Fruit fly (Drosophila melanogaster): ENCODE results near the gene VhaPPA1-1.

VhaPPA1-1 gene

DNA sequence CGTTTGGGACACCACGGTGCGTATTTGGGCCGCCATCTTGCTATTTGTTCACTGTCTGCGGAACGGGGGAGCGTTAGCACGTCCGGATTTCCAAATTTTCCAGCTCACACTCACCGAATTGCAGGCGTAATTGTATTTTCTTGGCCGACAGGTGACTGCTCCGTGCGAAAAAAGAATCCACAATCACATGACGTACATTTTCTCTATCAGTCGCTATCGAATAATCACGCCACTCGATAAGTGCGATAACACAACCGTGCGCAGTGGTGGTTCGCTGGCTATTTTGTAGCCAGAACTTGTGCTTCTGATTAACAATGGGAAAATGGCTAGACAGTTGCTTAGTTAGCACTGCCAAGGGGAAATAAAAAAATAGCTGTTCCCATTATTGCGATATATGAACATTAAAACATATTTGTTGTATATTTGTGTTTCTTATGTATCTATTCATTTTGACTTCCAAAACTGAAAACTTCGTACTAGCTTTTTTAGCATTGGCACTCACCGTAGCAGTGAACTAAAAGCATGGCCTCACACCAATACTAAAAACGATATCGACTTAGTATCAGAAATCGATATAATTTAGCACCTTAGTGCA, at the start of gene VhaPPA1-1:
VhaPPA1-1 (minus strand) TSS at position 225 of the 595 bp plus-strand sequence.
- TF ChIP-seq lz (GFP tag; optimal IDR thresholded peaks at IDR 0.05) (peak; percentile 18), esn (GFP tag; optimal IDR thresholded peaks at IDR 0.05) (peak; percentile 8), Sox14 (GFP tag; optimal IDR thresholded peaks at IDR 0.05) (peak; percentile 59), CG3919 (GFP tag; optimal IDR thresholded peaks at IDR 0.05) (no peak), Eip78C (GFP tag) (peak; percentile 39), svp (GFP tag) (peak; percentile 68), CG15336 (GFP tag; IDR thresholded peaks at IDR 0.05) (0 out of 2 replicates have a peak, but pooled peaks have one; percentile 40), Eip75B (GFP tag; optimal IDR thresholded peaks at IDR 0.05) (peak; percentile 12), topi (GFP tag; optimal IDR thresholded peaks at IDR 0.05) (peak; percentile 19), Eip93F (GFP tag; optimal IDR thresholded peaks at IDR 0.05) (no peak), eg (GFP tag; IDR thresholded peaks at IDR 0.05) (no peak)

DNA sequence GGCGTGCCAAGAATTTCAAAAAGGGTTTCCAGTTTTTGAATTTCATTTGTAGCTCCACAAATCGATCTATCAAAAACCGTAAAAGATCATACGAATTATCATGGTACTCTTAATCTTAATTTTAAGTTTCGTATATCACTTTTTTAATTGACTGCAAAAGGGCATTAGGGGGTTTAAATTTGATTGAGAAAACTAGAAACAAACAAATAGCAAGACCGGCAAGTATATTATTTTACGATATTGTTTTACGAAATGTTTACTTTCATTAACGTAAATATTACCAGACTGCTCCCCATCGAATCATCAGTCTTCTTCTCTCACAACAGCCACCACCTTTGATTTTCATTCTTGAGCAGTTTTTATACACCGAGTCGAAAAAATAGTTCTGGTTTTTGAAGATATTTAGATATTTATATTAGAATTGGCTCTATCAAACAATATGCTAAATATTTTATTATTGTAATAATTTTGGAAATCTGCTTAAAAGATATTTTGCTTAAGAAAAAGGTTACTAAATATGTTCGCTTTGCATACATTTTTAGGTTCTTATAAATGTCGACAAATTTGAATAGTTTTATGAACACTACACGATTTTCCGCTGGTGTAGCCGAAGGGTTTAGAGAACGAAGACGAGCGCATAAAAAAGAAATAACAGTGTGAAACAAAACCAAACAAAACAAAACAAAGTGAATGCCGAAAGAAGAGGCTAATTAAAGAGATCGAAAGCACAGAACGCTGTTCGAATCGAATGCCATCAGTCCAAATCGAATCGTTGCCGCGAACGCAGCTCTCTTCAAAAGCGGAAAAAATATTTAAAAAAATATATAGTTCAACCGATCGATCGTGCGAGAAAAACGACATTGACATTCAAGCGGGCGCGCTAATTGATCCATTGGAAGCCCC, 14.3 kb upstream of the VhaPPA1-1 start, which contains the start of gene Sdr:
Sdr (plus strand) TSS at position 702 of the 903 bp plus-strand sequence.
- peak; percentile 50 for TF ChIP-seq dsx (GFP tag; optimal IDR thresholded peaks at IDR 0.05; ENCODE audit: poor library complexity, severe bottlenecking)
- peak; percentile 58 for TF ChIP-seq CG11902 (GFP tag; optimal IDR thresholded peaks at IDR 0.05)
- peak; percentile 25 for TF ChIP-seq CG10631 (GFP tag; optimal IDR thresholded peaks at IDR 0.05)
- TF ChIP-seq OdsH (GFP tag; optimal IDR thresholded peaks at IDR 0.05): peak; percentile 29
- TF ChIP-seq pdm3 (GFP tag; optimal IDR thresholded peaks at IDR 0.05): peak; percentile 22
- peak; percentile 56 for TF ChIP-seq Eip75B (GFP tag; optimal IDR thresholded peaks at IDR 0.05)
- peak; percentile 11 for TF ChIP-seq spab (GFP tag; optimal IDR thresholded peaks at IDR 0.05)
- peak; percentile 12 for TF ChIP-seq net (GFP tag; optimal IDR thresholded peaks at IDR 0.05)
- no peak for TF ChIP-seq CG11294 (GFP tag; IDR thresholded peaks at IDR 0.05)
- peak; percentile 79 for TF ChIP-seq cyc (GFP tag; optimal IDR thresholded peaks at IDR 0.05)
- TF ChIP-seq CG1621 (tag; optimal IDR thresholded peaks at IDR 0.05): no peak
- peak; percentile 52 for TF ChIP-seq Smox (GFP tag; optimal IDR thresholded peaks at IDR 0.05)
- peak; percentile 30 for TF ChIP-seq fd59A (GFP tag; optimal IDR thresholded peaks at IDR 0.05)
- TF ChIP-seq fd85E (GFP tag; optimal IDR thresholded peaks at IDR 0.05): no peak
- no peak for TF ChIP-seq CG6854 (GFP tag; optimal IDR thresholded peaks at IDR 0.05)
- peak; percentile 48 for TF ChIP-seq lz (GFP tag; optimal IDR thresholded peaks at IDR 0.05)
- TF ChIP-seq Eip78C (GFP tag): peak; percentile 90
- peak; percentile 55 for TF ChIP-seq Ets96B (tag; optimal IDR thresholded peaks at IDR 0.05)
- no peak for TF ChIP-seq fkh (GFP tag; optimal IDR thresholded peaks at IDR 0.05)
- no peak for TF ChIP-seq CG7368 (GFP tag; optimal IDR thresholded peaks at IDR 0.05)
- peak; percentile 23 for TF ChIP-seq CG34406 (GFP tag; optimal IDR thresholded peaks at IDR 0.05)
- TF ChIP-seq eg (GFP tag; IDR thresholded peaks at IDR 0.05): peak; percentile 61; the same call in 2 of the 3 replicates
- peak; percentile 29 for TF ChIP-seq Hr39 (GFP tag; optimal IDR thresholded peaks at IDR 0.05)
- peak; percentile 35 for TF ChIP-seq vri (GFP tag; optimal IDR thresholded peaks at IDR 0.05)
- peak; percentile 29 for TF ChIP-seq Sox102F (GFP tag; optimal IDR thresholded peaks at IDR 0.05)
- TF ChIP-seq Sox15 (GFP tag; optimal IDR thresholded peaks at IDR 0.05): no peak
- no peak for TF ChIP-seq Eip93F (GFP tag; optimal IDR thresholded peaks at IDR 0.05)
- TF ChIP-seq Lpt (GFP tag; optimal IDR thresholded peaks at IDR 0.05): no peak
- no peak for TF ChIP-seq CG4318 (GFP tag; optimal IDR thresholded peaks at IDR 0.05)
- peak; percentile 68 for TF ChIP-seq Met (GFP tag; optimal IDR thresholded peaks at IDR 0.05)
- no peak for TF ChIP-seq CG6792 (GFP tag; optimal IDR thresholded peaks at IDR 0.05)
- TF ChIP-seq CG3919 (GFP tag; optimal IDR thresholded peaks at IDR 0.05): peak; percentile 42
- TF ChIP-seq CG3032 (tag; optimal IDR thresholded peaks at IDR 0.05): peak; percentile 86
- no peak for TF ChIP-seq Gug (GFP tag; IDR thresholded peaks at IDR 0.05)
- TF ChIP-seq Blimp-1 (GFP tag; optimal IDR thresholded peaks at IDR 0.05): peak; percentile 50
- TF ChIP-seq CG6276 (GFP tag; optimal IDR thresholded peaks at IDR 0.05): no peak
- TF ChIP-seq Hr38 (GFP tag; optimal IDR thresholded peaks at IDR 0.05): no peak
- peak; percentile 16 for TF ChIP-seq Hr4 (GFP tag; optimal IDR thresholded peaks at IDR 0.05)
- peak; percentile 15 for TF ChIP-seq CG31627 (GFP tag; optimal IDR thresholded peaks at IDR 0.05)
- TF ChIP-seq achi (GFP tag; optimal IDR thresholded peaks at IDR 0.05): peak; percentile 34
- TF ChIP-seq CG15336 (GFP tag; IDR thresholded peaks at IDR 0.05): 0 out of 2 replicates have a peak, but pooled peaks have one; percentile 9
- peak; percentile 13 for TF ChIP-seq CG32006 (GFP tag; optimal IDR thresholded peaks at IDR 0.05)

All from whole organism, prepupa.